Worm (Caenorhabditis elegans): ENCODE measurements around the gene hyl-2.

hyl-2 gene

DNA sequence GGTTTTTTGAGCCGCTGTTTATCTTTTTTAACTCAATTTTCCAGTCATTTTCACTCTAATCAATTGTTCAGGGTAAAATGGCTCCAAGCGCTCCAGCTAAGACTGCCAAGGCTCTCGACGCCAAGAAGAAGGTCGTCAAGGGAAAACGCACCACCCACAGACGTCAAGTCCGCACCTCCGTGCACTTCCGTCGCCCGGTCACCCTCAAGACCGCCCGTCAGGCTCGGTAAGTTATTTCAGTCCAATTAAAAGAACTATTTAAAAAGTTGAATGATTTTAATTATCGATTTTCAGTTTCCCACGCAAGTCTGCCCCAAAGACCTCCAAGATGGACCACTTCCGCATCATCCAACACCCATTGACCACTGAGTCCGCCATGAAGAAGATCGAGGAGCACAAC is 15.8 kb upstream of the hyl-2 start, which contains the start of gene rpl-25.1:
Gene rpl-25.1 (plus strand): TSS at position 72 of the 400 bp plus-strand sequence.
- TF ChIP-seq zfh-2 (GFP tag; conservative IDR thresholded peaks at IDR 0.05): peak; percentile 78
- TF ChIP-seq unc-130 (GFP tag; optimal IDR thresholded peaks at IDR 0.05): no peak

DNA sequence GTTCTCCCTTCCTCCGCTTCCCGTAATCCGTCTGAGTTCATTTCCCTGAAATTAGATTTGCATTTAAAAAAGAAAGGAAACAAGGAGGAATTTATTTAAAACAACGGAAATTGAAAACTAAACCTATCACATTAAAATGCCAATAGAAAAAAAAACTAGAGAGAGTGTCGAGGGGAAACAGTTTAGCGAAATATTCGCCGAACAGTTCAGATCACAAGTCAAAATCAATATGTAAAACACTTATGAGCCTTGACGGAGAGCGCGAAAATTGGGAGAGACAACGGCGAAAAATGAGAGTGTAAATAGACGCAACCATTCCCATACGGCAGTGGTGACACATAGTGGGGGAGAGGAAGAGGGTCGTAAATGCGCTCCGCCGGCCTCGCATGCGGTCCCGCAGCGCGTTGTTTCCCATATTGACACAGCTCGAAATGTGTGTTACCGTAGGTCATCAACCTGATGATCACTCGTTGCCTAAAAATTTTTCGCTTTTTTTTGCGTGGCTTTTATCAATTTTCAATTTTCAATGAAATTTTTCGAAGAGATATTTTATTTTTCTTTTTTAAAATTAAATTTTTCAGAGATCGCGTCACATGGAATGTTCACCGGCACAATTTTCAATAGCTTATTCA is 12.6 kb upstream of the hyl-2 start, which contains the start of the genes dnj-14 and glit-1:
Gene dnj-14 (minus strand): TSS at position 51 of the 632 bp plus-strand sequence.
Gene glit-1 (plus strand): TSS at position 582 of the 632 bp plus-strand sequence.
- no peak for TF ChIP-seq hlh-26 (GFP tag; conservative IDR thresholded peaks at IDR 0.05)
- peak; percentile 36 for TF ChIP-seq athp-1 (tag; optimal IDR thresholded peaks at IDR 0.05)
- TF ChIP-seq mes-4 (tag; optimal IDR thresholded peaks at IDR 0.05): no peak
- TF ChIP-seq xnd-1 (tag; optimal IDR thresholded peaks at IDR 0.05): no peak
- no peak for TF ChIP-seq him-1 (tag; optimal IDR thresholded peaks at IDR 0.05)
- peak; percentile 46; the same call in 1 of the 2 replicates for TF ChIP-seq egrh-3 (GFP tag; IDR thresholded peaks at IDR 0.05)
- peak; percentile 31 for TF ChIP-seq efl-1 (GFP tag; optimal IDR thresholded peaks at IDR 0.05)
- no peak for TF ChIP-seq F57C9.4 (tag; optimal IDR thresholded peaks at IDR 0.05)
- 0 out of 2 replicates have a peak, but pooled peaks have one; percentile 45 for TF ChIP-seq hmg-20 (GFP tag; IDR thresholded peaks at IDR 0.05)
- TF ChIP-seq somi-1 (GFP tag; optimal IDR thresholded peaks at IDR 0.05): peak; percentile 4
- TF ChIP-seq ztf-26 (tag; optimal IDR thresholded peaks at IDR 0.05): peak; percentile 57
- TF ChIP-seq nhr-120 (GFP tag; IDR thresholded peaks at IDR 0.05): no peak
- TF ChIP-seq madf-6 (GFP tag; IDR thresholded peaks at IDR 0.05): no peak
- TF ChIP-seq mcd-1 (GFP tag; IDR thresholded peaks at IDR 0.05): peak; percentile 89
- no peak for TF ChIP-seq akir-1 (GFP tag; optimal IDR thresholded peaks at IDR 0.05)
- peak; percentile 82 for TF ChIP-seq nfyb-1 (GFP tag; IDR thresholded peaks at IDR 0.05)
- TF ChIP-seq Y67H2A.10 (GFP tag; conservative IDR thresholded peaks at IDR 0.05): no peak
- TF ChIP-seq rpc-1 (optimal IDR thresholded peaks at IDR 0.05): no peak
- TF ChIP-seq rpc-1 (tag; optimal IDR thresholded peaks at IDR 0.05): no peak
- no peak for TF ChIP-seq B0261.1 (tag; optimal IDR thresholded peaks at IDR 0.05)
- no peak for TF ChIP-seq aptf-2 (GFP tag; conservative IDR thresholded peaks at IDR 0.05)
- 0 out of 2 replicates have a peak, but pooled peaks have one; percentile 40 for TF ChIP-seq ztf-6 (GFP tag; IDR thresholded peaks at IDR 0.05)
- TF ChIP-seq F10E7.11 (tag; optimal IDR thresholded peaks at IDR 0.05): no peak
- TF ChIP-seq ekl-4 (GFP tag; IDR thresholded peaks at IDR 0.05): 0 out of 2 replicates have a peak, but pooled peaks have one; percentile 20
- peak; percentile 78 for TF ChIP-seq F23B12.7 (tag; optimal IDR thresholded peaks at IDR 0.05; ENCODE audit: insufficient read depth)
- TF ChIP-seq Y95B8A.8 (GFP tag; IDR thresholded peaks at IDR 0.05): 0 out of 2 replicates have a peak, but pooled peaks have one; percentile 35
- TF ChIP-seq ceh-27 (GFP tag; optimal IDR thresholded peaks at IDR 0.05): peak; percentile 91
- TF ChIP-seq egl-18 (GFP tag; IDR thresholded peaks at IDR 0.05): no peak
- no peak for TF ChIP-seq F22D6.2 (tag; optimal IDR thresholded peaks at IDR 0.05)
- TF ChIP-seq ZK185.1 (tag; optimal IDR thresholded peaks at IDR 0.05; ENCODE audit: poor library complexity, severe bottlenecking): peak; percentile 53
- peak; percentile 89 for TF ChIP-seq pha-4 (tag; optimal IDR thresholded peaks at IDR 0.05)
- no peak for TF ChIP-seq F49E8.2 (tag; optimal IDR thresholded peaks at IDR 0.05; ENCODE audit: insufficient read depth)
- no peak for TF ChIP-seq hrde-1 (tag; optimal IDR thresholded peaks at IDR 0.05; ENCODE audit: borderline replicate concordance)
- peak; percentile 91 for TF ChIP-seq dox-1 (GFP tag; IDR thresholded peaks at IDR 0.05)
- TF ChIP-seq lin-40 (tag; optimal IDR thresholded peaks at IDR 0.05): peak; percentile 81
- peak; percentile 58 for TF ChIP-seq atf-7 (tag; optimal IDR thresholded peaks at IDR 0.05)
- TF ChIP-seq tlf-1 (GFP tag; optimal IDR thresholded peaks at IDR 0.05): peak; percentile 53
- peak; percentile 84; the same call in 1 of the 2 replicates for TF ChIP-seq pbrm-1 (GFP tag; IDR thresholded peaks at IDR 0.05)
- TF ChIP-seq lsl-1 (GFP tag; optimal IDR thresholded peaks at IDR 0.05): peak; percentile 28
- TF ChIP-seq madf-8 (GFP tag; conservative IDR thresholded peaks at IDR 0.05): no peak
- peak; percentile 70 for TF ChIP-seq K12H6.12 (tag; optimal IDR thresholded peaks at IDR 0.05)
- TF ChIP-seq egl-44 (GFP tag; IDR thresholded peaks at IDR 0.05): peak; percentile 83; the same call in 1 of the 2 replicates
- peak; percentile 46 for TF ChIP-seq gei-17 (GFP tag; optimal IDR thresholded peaks at IDR 0.05)
- TF ChIP-seq D2030.7 (GFP tag; IDR thresholded peaks at IDR 0.05): no peak
